Worm (Caenorhabditis elegans): ENCODE results near the gene C45H4.13.

DNA sequence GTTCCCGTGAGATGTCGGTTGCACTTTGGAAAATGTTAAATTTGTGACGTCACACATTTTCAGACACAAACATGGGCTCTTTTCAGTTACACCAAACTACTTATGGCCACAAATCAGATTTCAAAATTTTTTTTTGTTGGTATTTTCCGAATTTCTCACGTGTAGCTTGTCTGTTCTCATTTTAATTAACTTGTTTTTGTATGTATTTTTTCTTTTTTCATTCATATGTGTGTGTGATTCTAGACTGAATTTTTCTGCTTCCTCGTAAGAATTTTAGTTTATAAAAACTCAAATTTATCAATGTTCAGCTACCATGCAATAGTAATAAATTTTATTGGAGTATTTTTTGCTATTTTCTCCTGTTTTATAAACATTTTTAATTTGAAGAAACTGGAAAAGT lies 6.1 kb upstream of the C45H4.13 start, which contains the start of gene srbc-22:
- TF ChIP-seq F13H6.1 (tag; optimal IDR thresholded peaks at IDR 0.05) (no peak), hlh-15 (tag; optimal IDR thresholded peaks at IDR 0.05) (no peak), pax-1 (tag; optimal IDR thresholded peaks at IDR 0.05) (no peak), pqm-1 (tag; optimal IDR thresholded peaks at IDR 0.05) (no peak), pha-4 (tag; optimal IDR thresholded peaks at IDR 0.05) (no peak), tbx-2 (tag; optimal IDR thresholded peaks at IDR 0.05) (no peak), syd-9 (tag; optimal IDR thresholded peaks at IDR 0.05) (no peak), ceh-30 (tag; optimal IDR thresholded peaks at IDR 0.05) (no peak), rnt-1 (tag; optimal IDR thresholded peaks at IDR 0.05) (no peak), ceh-9 (tag; optimal IDR thresholded peaks at IDR 0.05) (no peak), ceh-45 (GFP tag; IDR thresholded peaks at IDR 0.05) (no peak), elt-2 (tag; optimal IDR thresholded peaks at IDR 0.05) (no peak), zip-5 (tag; optimal IDR thresholded peaks at IDR 0.05) (no peak), tbx-7 (tag; optimal IDR thresholded peaks at IDR 0.05) (no peak)

Measured in whole organism, late embryonic.